Fruit fly (Drosophila melanogaster) whole organism, wandering third instar larva: Measurements from ENCODE around the gene CG10035.
A peak's percentile ranks its signal among the peaks of the same experiment; 100 is the strongest.

Experiments used
- Abd-B ChIP-seq: fragments of >200 bp; optimal IDR thresholded peaks from 2 replicates; lab custom pipeline; 2017; ENCODE audit warnings: missing biosample characterization, missing genetic modification characterization
- CG32264 ChIP-seq: fragments of 200-800 bp; sonication (Bioruptor generic); optimal IDR thresholded peaks from 2 replicates; lab custom pipeline; 2016; ENCODE audit warnings: missing biosample characterization, missing genetic modification characterization
- CG9705 ChIP-seq: fragments of 200-800 bp; sonication (Bioruptor generic); optimal IDR thresholded peaks from 2 replicates; lab custom pipeline; 2018; ENCODE audit warnings: missing biosample characterization, mild to moderate bottlenecking, missing genetic modification characterization
- CrebA ChIP-seq: fragments of 200-800 bp; sonication (Bioruptor generic); optimal IDR thresholded peaks from 2 replicates; lab custom pipeline; 2016; ENCODE audit warnings: missing biosample characterization, mild to moderate bottlenecking, missing genetic modification characterization, borderline replicate concordance
- Dfd ChIP-seq: fragments of >200 bp; optimal IDR thresholded peaks from 2 replicates; lab custom pipeline; 2017; ENCODE audit warnings: missing biosample characterization, missing genetic modification characterization
- Dif ChIP-seq: fragments of 200-275, 200-300 bp; sonication (Bioruptor generic); optimal IDR thresholded peaks from 2 replicates; lab custom pipeline; 2018; ENCODE audit warnings: missing biosample characterization, missing genetic modification characterization; ENCODE audit not compliant: partially characterized antibody
- GATAd ChIP-seq: sonication (Bioruptor generic); optimal IDR thresholded peaks from 2 replicates; lab custom pipeline; 2016; ENCODE audit warnings: missing biosample characterization, missing genetic modification characterization
- HLH106 ChIP-seq: fragments of 200-800 bp; optimal IDR thresholded peaks from 3 replicates; lab custom pipeline; 2019; ENCODE audit warnings: missing biosample characterization, mild to moderate bottlenecking, missing genetic modification characterization, moderate library complexity
- Hnf4 ChIP-seq: fragments of 200-800 bp; sonication (Bioruptor generic); optimal IDR thresholded peaks from 2 replicates; lab custom pipeline; 2016; ENCODE audit warnings: missing biosample characterization, mild to moderate bottlenecking, missing genetic modification characterization
- Hr78 ChIP-seq: fragments of >200 bp; optimal IDR thresholded peaks from 2 replicates; lab custom pipeline; 2017; ENCODE audit warnings: missing biosample characterization, missing genetic modification characterization
- Hr83 ChIP-seq: fragments of 200-300 bp; sonication (Bioruptor generic); optimal IDR thresholded peaks from 2 replicates; lab custom pipeline; 2016; ENCODE audit warnings: missing biosample characterization, mild to moderate bottlenecking, missing genetic modification characterization, moderate library complexity; ENCODE audit not compliant: poor library complexity, severe bottlenecking
- Jra ChIP-seq: sonication (Bioruptor generic); optimal IDR thresholded peaks from 2 replicates; lab custom pipeline; 2016; ENCODE audit warnings: missing biosample characterization, missing genetic modification characterization
- Mio ChIP-seq: sonication (Bioruptor generic); optimal IDR thresholded peaks from 2 replicates; lab custom pipeline; 2016; ENCODE audit warnings: missing biosample characterization, missing genetic modification characterization
- Myc ChIP-seq: fragments of >200 bp; optimal IDR thresholded peaks from 2 replicates; lab custom pipeline; 2017
- N ChIP-seq: fragments of >200 bp; optimal IDR thresholded peaks from 2 replicates; lab custom pipeline; 2018; ENCODE audit warnings: missing biosample characterization, missing external identifiers, missing genetic modification characterization
- OdsH ChIP-seq: fragments of 200-800 bp; sonication (Bioruptor generic); optimal IDR thresholded peaks from 2 replicates; lab custom pipeline; 2016; ENCODE audit warnings: missing biosample characterization, mild to moderate bottlenecking, missing genetic modification characterization
- Rel ChIP-seq, 2 experiments: fragments of 200-800 bp; sonication (Bioruptor generic) in 1 of 2; optimal IDR thresholded peaks; 2 replicates in 1 of 2; 3 replicates in 1 of 2; lab custom pipeline; 2016 to 2019; ENCODE audit warnings: mild to moderate bottlenecking in 2 of 2, missing biosample characterization in 2 of 2, missing genetic modification characterization in 2 of 2, moderate library complexity in 1 of 2
- Sp1 ChIP-seq: fragments of 200-800 bp; sonication (Bioruptor generic); optimal IDR thresholded peaks from 3 replicates; lab custom pipeline; 2019; ENCODE audit warnings: missing biosample characterization, mild to moderate bottlenecking, missing genetic modification characterization, moderate library complexity
- Vsx2 ChIP-seq: fragments of 200-300, 225-300 bp; sonication (Bioruptor generic); optimal IDR thresholded peaks from 2 replicates; lab custom pipeline; 2018; ENCODE audit warnings: missing biosample characterization, missing genetic modification characterization; ENCODE audit not compliant: partially characterized antibody
- br ChIP-seq: fragments of 200-800 bp; sonication (Bioruptor generic); optimal IDR thresholded peaks from 2 replicates; lab custom pipeline; 2016; ENCODE audit warnings: missing biosample characterization, missing genetic modification characterization
- brk ChIP-seq: fragments of 200-800 bp; sonication (Bioruptor generic); optimal IDR thresholded peaks from 2 replicates; lab custom pipeline; 2016; ENCODE audit warnings: missing biosample characterization, mild to moderate bottlenecking, missing genetic modification characterization
- dl ChIP-seq, 2 experiments: fragments of 175-275, 200-275 bp in 1 of 2; fragments of 200-275 bp in 1 of 2; sonication (Bioruptor generic); optimal IDR thresholded peaks; lab custom pipeline; 2018; ENCODE audit warnings: mild to moderate bottlenecking in 2 of 2, missing biosample characterization in 2 of 2, missing genetic modification characterization in 2 of 2, moderate library complexity in 2 of 2; ENCODE audit not compliant: partially characterized antibody in 2 of 2, insufficient read depth in 1 of 2
- dmrt93B ChIP-seq: fragments of 200-800 bp; sonication (Bioruptor generic); optimal IDR thresholded peaks from 2 replicates; lab custom pipeline; 2018; ENCODE audit warnings: missing biosample characterization, mild to moderate bottlenecking, missing genetic modification characterization
- dsf ChIP-seq: sonication (Bioruptor generic); optimal IDR thresholded peaks from 2 replicates; lab custom pipeline; 2016; ENCODE audit warnings: missing biosample characterization, missing genetic modification characterization, borderline replicate concordance
- ey ChIP-seq: fragments of 200-800 bp; sonication (Bioruptor generic); optimal IDR thresholded peaks from 2 replicates; lab custom pipeline; 2016; ENCODE audit warnings: missing biosample characterization, missing genetic modification characterization
- foxo ChIP-seq, 2 experiments: fragments of 200-800 bp; sonication (Bioruptor generic); optimal IDR thresholded peaks; 2 replicates in 1 of 2; 3 replicates in 1 of 2; lab custom pipeline; 2016 to 2017; ENCODE audit warnings: missing biosample characterization in 2 of 2, missing genetic modification characterization in 2 of 2
- fru ChIP-seq: fragments of 200-800 bp; sonication (Bioruptor generic); optimal IDR thresholded peaks from 3 replicates; lab custom pipeline; 2016; ENCODE audit warnings: missing biosample characterization, mild to moderate bottlenecking, missing genetic modification characterization
- h ChIP-seq: fragments of 200-800 bp; sonication (Bioruptor generic); optimal IDR thresholded peaks from 3 replicates; lab custom pipeline; 2016; ENCODE audit warnings: missing biosample characterization, mild to moderate bottlenecking, missing genetic modification characterization
- jim ChIP-seq: fragments of 175-275, 200-325 bp; sonication (Bioruptor generic); optimal IDR thresholded peaks from 2 replicates; lab custom pipeline; 2016; ENCODE audit warnings: missing biosample characterization, mild to moderate bottlenecking, missing genetic modification characterization
- lola ChIP-seq: fragments of >200 bp; optimal IDR thresholded peaks from 2 replicates; lab custom pipeline; 2017; ENCODE audit warnings: missing biosample characterization, missing genetic modification characterization
- pan ChIP-seq: fragments of >200 bp; optimal IDR thresholded peaks from 2 replicates; lab custom pipeline; 2017
- psq ChIP-seq: fragments of 200-800 bp; sonication (Bioruptor generic); optimal IDR thresholded peaks from 3 replicates; lab custom pipeline; 2017; ENCODE audit warnings: missing biosample characterization, mild to moderate bottlenecking, missing genetic modification characterization, moderate library complexity
- rgr ChIP-seq: fragments of 200-800 bp; sonication (Bioruptor generic); optimal IDR thresholded peaks from 3 replicates; lab custom pipeline; 2016; ENCODE audit warnings: missing biosample characterization, mild to moderate bottlenecking, missing genetic modification characterization
- sage ChIP-seq: fragments of 200-800 bp; sonication (Bioruptor generic); optimal IDR thresholded peaks from 2 replicates; lab custom pipeline; 2016; ENCODE audit warnings: missing biosample characterization, mild to moderate bottlenecking, missing genetic modification characterization
- sv ChIP-seq: fragments of 200-800 bp; sonication (Bioruptor generic); optimal IDR thresholded peaks from 3 replicates; lab custom pipeline; 2016; ENCODE audit warnings: missing biosample characterization, missing genetic modification characterization
- tai ChIP-seq: sonication (Bioruptor generic); optimal IDR thresholded peaks from 2 replicates; lab custom pipeline; 2016; ENCODE audit warnings: missing biosample characterization, missing genetic modification characterization
- usp ChIP-seq: fragments of >200 bp; optimal IDR thresholded peaks from 2 replicates; lab custom pipeline; 2017; ENCODE audit warnings: missing biosample characterization, missing genetic modification characterization
- woc ChIP-seq: sonication (Bioruptor generic); optimal IDR thresholded peaks from 2 replicates; lab custom pipeline; 2016; ENCODE audit warnings: missing biosample characterization, mild to moderate bottlenecking, missing genetic modification characterization

CG10035 gene

DNA sequence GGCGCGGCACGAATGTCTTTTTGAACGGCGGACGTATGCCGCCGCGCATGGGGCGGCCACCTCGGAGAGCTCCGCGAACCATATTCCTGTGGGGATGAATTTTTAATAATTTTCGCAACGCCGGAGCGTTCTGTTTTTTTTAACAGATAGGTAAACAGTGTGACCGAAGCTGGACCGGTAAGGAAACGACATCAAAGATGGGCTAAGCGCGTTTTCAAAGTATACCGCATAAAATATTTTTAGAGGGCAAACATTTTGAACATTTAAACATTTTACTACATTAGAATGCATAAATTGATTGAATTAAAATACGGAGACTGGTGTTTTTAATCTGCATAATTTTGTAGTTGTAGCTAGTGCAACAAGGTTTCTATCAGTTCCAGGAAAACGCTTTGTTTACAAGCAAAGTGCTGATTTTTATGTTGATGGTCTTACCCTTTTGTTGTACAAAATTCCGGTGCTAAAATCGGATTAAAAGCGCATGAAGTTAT is 46.7 kb upstream of the CG10035 start, which contains the start of the genes CG5641 and CG5245:
TSS of gene CG5641 (minus strand) at position 163 of the 491 bp plus-strand sequence.
TSS of gene CG5245 (plus strand) at position 441 of the 491 bp plus-strand sequence.
- TF ChIP-seq psq (GFP tag; lab: Kevin White, UChicago) (no peak), Rel (GFP tag; optimal IDR thresholded peaks at IDR 0.05; lab: Kevin White, UChicago) (no peak), Rel (tag; optimal IDR thresholded peaks at IDR 0.05; lab: Kevin White, UChicago) (peak; percentile 66)

- TF ChIP-seq Hnf4 (GFP tag; lab: Kevin White, UChicago) (no peak), CrebA (GFP tag; lab: Kevin White, UChicago) (no peak), rgr (no peak), Sp1 (no peak), ey (GFP tag; lab: Kevin White, UChicago) (no peak), usp (no peak), h (no peak), lola (GFP tag; lab: Kevin White, UChicago) (no peak), brk (GFP tag; lab: Kevin White, UChicago) (no peak), Rel (GFP tag; optimal IDR thresholded peaks at IDR 0.05; lab: Kevin White, UChicago) (no peak), Rel (tag; optimal IDR thresholded peaks at IDR 0.05; lab: Kevin White, UChicago) (no peak)
- TF ChIP-seq, all 38 proteins: peak for 0
Measured at dm6 chr3R:12426310-12426653, 43.8 kb upstream of the CG10035 start, which contains the start of gene NANS. Gene NANS (plus strand): TSS chr3R:12426578.

DNA sequence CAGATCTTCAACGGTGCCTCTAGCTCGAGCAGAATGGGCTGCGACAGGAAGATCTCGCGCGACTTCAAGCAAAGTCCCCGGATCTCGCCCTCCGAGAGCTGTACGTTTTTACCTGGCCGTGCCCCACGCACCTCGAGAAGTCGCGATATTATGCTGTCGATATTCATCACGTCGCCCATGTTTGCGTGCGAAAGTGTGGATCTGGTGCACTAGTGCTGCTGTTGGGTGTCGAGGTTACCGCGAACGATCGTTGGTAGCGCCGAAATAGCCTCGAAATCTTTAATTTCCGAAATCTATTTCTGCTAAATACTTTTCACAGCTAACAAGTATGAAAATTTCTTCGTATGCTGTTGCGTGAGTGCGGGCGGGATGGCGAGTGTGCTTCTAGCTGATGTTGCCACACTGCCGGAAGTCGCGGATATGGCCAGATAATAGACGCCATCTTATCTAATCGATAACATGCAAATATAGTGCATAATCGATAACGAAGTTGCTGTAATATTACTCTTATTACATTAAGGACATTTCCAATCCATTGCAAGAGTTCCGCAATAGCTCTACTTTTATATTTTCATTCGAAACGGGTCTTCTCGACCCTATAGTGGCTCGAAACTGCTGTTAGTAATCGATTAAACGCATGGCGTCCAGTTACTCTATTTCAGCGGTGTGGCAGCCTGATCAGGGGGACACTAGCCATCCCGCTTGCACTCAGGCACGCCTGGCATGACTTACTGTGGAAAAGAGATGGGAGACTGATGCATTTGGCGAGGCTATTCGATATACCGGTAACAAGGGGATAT is 43.2 kb upstream of the CG10035 start, which contains the start of gene Pp1-87B:
TSS of gene Pp1-87B (minus strand) at position 408 of the 800 bp plus-strand sequence.
- TF ChIP-seq jim (GFP tag; lab: Kevin White, UChicago), result no peak
- no peak for TF ChIP-seq dsf (GFP tag; lab: Kevin White, UChicago)
- TF ChIP-seq sage (GFP tag; lab: Kevin White, UChicago), result no peak
- peak; percentile 4 for TF ChIP-seq ey (GFP tag; lab: Kevin White, UChicago)
- TF ChIP-seq GATAd (GFP tag; lab: Kevin White, UChicago), result no peak
- TF ChIP-seq lola (GFP tag; lab: Kevin White, UChicago), result no peak
- TF ChIP-seq dmrt93B (GFP tag; lab: Kevin White, UChicago), result no peak
- TF ChIP-seq pan (lab: Kevin White, UChicago), result no peak
- no peak for TF ChIP-seq foxo (GFP tag; optimal IDR thresholded peaks at IDR 0.05; lab: Kevin White, UChicago)
- TF ChIP-seq CG9705, result peak; percentile 38
- no peak for TF ChIP-seq OdsH (GFP tag; lab: Kevin White, UChicago)
- no peak for TF ChIP-seq h
- no peak for TF ChIP-seq rgr
- no peak for TF ChIP-seq Hnf4 (GFP tag; lab: Kevin White, UChicago)
- peak; percentile 24 for TF ChIP-seq HLH106 (tag; lab: Kevin White, UChicago)
- TF ChIP-seq N (GFP tag; lab: Kevin White, UChicago), result no peak
- no peak for TF ChIP-seq Dif (GFP tag; lab: Kevin White, UChicago)
- TF ChIP-seq dl (GFP tag; optimal IDR thresholded peaks at IDR 0.05; lab: Kevin White, UChicago; ENCODE audit: insufficient read depth in 1 of 2, partially characterized antibody in 2 of 2), result no peak
- TF ChIP-seq Hr78 (GFP tag; lab: Kevin White, UChicago), result no peak
- peak; percentile 83 for TF ChIP-seq Myc (lab: Kevin White, UChicago)
- no peak for TF ChIP-seq Rel (GFP tag; optimal IDR thresholded peaks at IDR 0.05; lab: Kevin White, UChicago)
- peak; percentile 28 for TF ChIP-seq Rel (tag; optimal IDR thresholded peaks at IDR 0.05; lab: Kevin White, UChicago)
- no peak for TF ChIP-seq tai (GFP tag; lab: Kevin White, UChicago)
- no peak for TF ChIP-seq CG32264
- no peak for TF ChIP-seq Dfd (GFP tag; lab: Kevin White, UChicago)
- peak; percentile 6 for TF ChIP-seq psq (GFP tag; lab: Kevin White, UChicago)
- TF ChIP-seq usp, result no peak
- TF ChIP-seq Jra (GFP tag; lab: Kevin White, UChicago), result no peak
- no peak for TF ChIP-seq Vsx2 (GFP tag; lab: Kevin White, UChicago)
- TF ChIP-seq Hr83 (GFP tag; lab: Kevin White, UChicago), result no peak
- no peak for TF ChIP-seq CrebA (GFP tag; lab: Kevin White, UChicago)
- no peak for TF ChIP-seq Mio (GFP tag; lab: Kevin White, UChicago)
- no peak for TF ChIP-seq fru (GFP tag; lab: Kevin White, UChicago)
- TF ChIP-seq sv (GFP tag; lab: Kevin White, UChicago), result no peak
- no peak for TF ChIP-seq br (GFP tag; lab: Kevin White, UChicago)
- TF ChIP-seq brk (GFP tag; lab: Kevin White, UChicago), result no peak
- TF ChIP-seq Abd-B (GFP tag; lab: Kevin White, UChicago), result no peak
- TF ChIP-seq woc (GFP tag; lab: Kevin White, UChicago), result no peak
- peak; percentile 38 for TF ChIP-seq Sp1
